Fruit fly (Drosophila melanogaster): ENCODE results near the gene abd-A.

The abd-A gene

DNA sequence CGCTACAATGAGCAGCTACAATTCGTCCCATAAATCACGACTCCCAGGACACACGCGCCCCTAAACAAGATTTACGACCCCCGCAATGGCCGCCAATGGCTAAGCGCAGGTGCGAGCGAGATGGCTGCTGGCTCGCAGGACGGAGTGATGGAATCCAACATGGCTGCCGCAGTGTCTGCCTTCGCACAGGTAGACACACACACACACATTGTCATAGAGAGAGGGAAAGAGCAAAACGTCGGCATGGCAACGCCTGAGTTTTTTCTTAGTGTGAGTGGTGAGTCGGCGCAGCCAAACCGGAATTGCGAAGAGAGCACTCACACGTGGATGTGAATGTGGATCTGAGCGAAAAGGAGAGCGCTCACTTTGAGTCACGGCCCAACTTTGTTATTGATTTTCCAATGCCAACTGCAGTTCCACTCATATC is 18.1 kb downstream of the abd-A start (continued):
- TF ChIP-seq D (optimal IDR thresholded peaks at IDR 0.05) (peak; percentile 96), D (GFP tag; optimal IDR thresholded peaks at IDR 0.05) (no peak), so (GFP tag; IDR thresholded peaks at IDR 0.05) (no peak), phol (tag; optimal IDR thresholded peaks at IDR 0.05) (peak; percentile 99), Opbp (GFP tag; IDR thresholded peaks at IDR 0.05; ENCODE audit: partially characterized antibody) (peak; percentile 59; the same call in 2 of the 3 replicates), CG8388 (GFP tag; optimal IDR thresholded peaks at IDR 0.05) (no peak), CG17186 (GFP tag; optimal IDR thresholded peaks at IDR 0.05) (no peak), CG9797 (GFP tag; optimal IDR thresholded peaks at IDR 0.05) (no peak), zfh1 (GFP tag; IDR thresholded peaks at IDR 0.05) (0 out of 3 replicates have a peak, but pooled peaks have one; percentile 28), CG12744 (GFP tag; optimal IDR thresholded peaks at IDR 0.05) (peak; percentile 44), CG11696 (GFP tag; IDR thresholded peaks at IDR 0.05) (no peak), Scr (GFP tag; IDR thresholded peaks at IDR 0.05; ENCODE audit: partially characterized antibody) (peak; percentile 35; the same call in 1 of the 2 replicates), CG3995 (GFP tag; optimal IDR thresholded peaks at IDR 0.05) (no peak), CG17802 (tag; optimal IDR thresholded peaks at IDR 0.05) (no peak), CG7963 (GFP tag; IDR thresholded peaks at IDR 0.05; ENCODE audit: partially characterized antibody) (0 out of 3 replicates have a peak, but pooled peaks have one; percentile 32), Hr3 (GFP tag; optimal IDR thresholded peaks at IDR 0.05) (no peak), Sry-δ (GFP tag; optimal IDR thresholded peaks at IDR 0.05) (no peak), CG11456 (GFP tag; IDR thresholded peaks at IDR 0.05) (no peak), Abd-B (GFP tag; optimal IDR thresholded peaks at IDR 0.05) (no peak), CG1529 (GFP tag; optimal IDR thresholded peaks at IDR 0.05) (no peak), Med (GFP tag) (peak; percentile 74), CG9215 (GFP tag; IDR thresholded peaks at IDR 0.05) (peak; percentile 72), twi (tag; optimal IDR thresholded peaks at IDR 0.05) (peak; percentile 83), CG2199 (GFP tag; IDR thresholded peaks at IDR 0.05) (0 out of 3 replicates have a peak, but pooled peaks have one; percentile 20), CG6854 (GFP tag; optimal IDR thresholded peaks at IDR 0.05) (no peak), CG11695 (GFP tag; IDR thresholded peaks at IDR 0.05) (no peak), wor (GFP tag; IDR thresholded peaks at IDR 0.05) (no peak), CG13123 (GFP tag; optimal IDR thresholded peaks at IDR 0.05) (no peak), cad (GFP tag; optimal IDR thresholded peaks at IDR 0.05) (peak; percentile 99), CG13894 (tag; optimal IDR thresholded peaks at IDR 0.05) (no peak), pita (GFP tag; optimal IDR thresholded peaks at IDR 0.05) (no peak), Bteb2 (GFP tag; optimal IDR thresholded peaks at IDR 0.05) (no peak), lov (optimal IDR thresholded peaks at IDR 0.05) (no peak), lov (GFP tag; IDR thresholded peaks at IDR 0.05) (0 out of 3 replicates have a peak, but pooled peaks have one; percentile 55), Ravus (GFP tag; IDR thresholded peaks at IDR 0.05) (no peak), nerfin-1 (tag; optimal IDR thresholded peaks at IDR 0.05) (peak; percentile 99), CG8765 (GFP tag; IDR thresholded peaks at IDR 0.05) (no peak), lmd (GFP tag; IDR thresholded peaks at IDR 0.05) (no peak), Hr78 (GFP tag; optimal IDR thresholded peaks at IDR 0.05) (no peak), H2.0 (GFP tag; IDR thresholded peaks at IDR 0.05) (no peak), onecut (GFP tag; IDR thresholded peaks at IDR 0.05) (peak; percentile 97), sqz (GFP tag; optimal IDR thresholded peaks at IDR 0.05) (peak; percentile 58), Bgb (GFP tag; IDR thresholded peaks at IDR 0.05; ENCODE audit: partially characterized antibody) (peak; percentile 35; the same call in 1 of the 2 replicates), sr (GFP tag; IDR thresholded peaks at IDR 0.05) (peak; percentile 68; the same call in 1 of the 3 replicates), al (GFP tag; IDR thresholded peaks at IDR 0.05) (no peak), vfl (GFP tag; optimal IDR thresholded peaks at IDR 0.05) (peak; percentile 49), CG3726 (GFP tag; IDR thresholded peaks at IDR 0.05) (no peak), jing (GFP tag; optimal IDR thresholded peaks at IDR 0.05) (no peak), CG7839 (tag; optimal IDR thresholded peaks at IDR 0.05) (no peak), CG2712 (tag; optimal IDR thresholded peaks at IDR 0.05) (peak; percentile 4), nom (GFP tag; optimal IDR thresholded peaks at IDR 0.05) (no peak)
